Worm (Caenorhabditis elegans): Measurements from ENCODE around the gene F47F2.3.

Gene F47F2.3

DNA sequence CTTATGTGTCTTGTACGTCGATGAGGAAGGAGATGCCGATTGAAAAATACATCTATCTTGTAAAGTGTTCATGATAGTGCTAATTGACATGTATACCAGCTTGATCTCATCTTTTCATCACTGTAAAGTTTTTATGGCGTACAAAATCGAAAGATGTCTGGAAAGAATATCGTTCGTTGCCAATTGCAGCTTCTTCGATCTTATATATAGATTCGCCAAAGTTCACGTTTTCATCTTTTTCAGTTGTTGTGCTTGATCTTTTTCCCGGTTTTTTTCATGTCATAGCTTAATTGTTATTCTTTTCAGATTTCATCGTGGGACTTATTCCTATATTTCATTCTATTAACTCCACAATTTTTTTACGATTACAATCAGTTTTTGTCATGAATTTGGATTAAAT lies 35.9 kb upstream of the F47F2.3 start, which contains the start of gene adt-3:
TSS of gene adt-3 (plus strand) at position 301 of the 400 bp plus-strand sequence.
- no peak for TF ChIP-seq madf-2 (tag; optimal IDR thresholded peaks at IDR 0.05)
- TF ChIP-seq pag-3 (tag; optimal IDR thresholded peaks at IDR 0.05; ENCODE audit: borderline replicate concordance): no peak
- TF ChIP-seq lim-6 (tag; optimal IDR thresholded peaks at IDR 0.05): no peak
- no peak for TF ChIP-seq C08G9.2 (tag; optimal IDR thresholded peaks at IDR 0.05)
- no peak for TF ChIP-seq unc-42 (tag; optimal IDR thresholded peaks at IDR 0.05)
- no peak for TF ChIP-seq odd-2 (tag; optimal IDR thresholded peaks at IDR 0.05)
- TF ChIP-seq ceh-2 (tag; optimal IDR thresholded peaks at IDR 0.05): no peak
- no peak for TF ChIP-seq sox-2 (GFP tag; IDR thresholded peaks at IDR 0.05)
- no peak for TF ChIP-seq ahr-1 (tag; optimal IDR thresholded peaks at IDR 0.05)
- TF ChIP-seq dve-1 (tag; optimal IDR thresholded peaks at IDR 0.05): no peak
- no peak for TF ChIP-seq C38D4.7 (GFP tag; optimal IDR thresholded peaks at IDR 0.05)
- no peak for TF ChIP-seq lin-11 (tag; optimal IDR thresholded peaks at IDR 0.05)
- TF ChIP-seq fkh-10 (GFP tag; optimal IDR thresholded peaks at IDR 0.05): no peak
- no peak for TF ChIP-seq F13H6.1 (tag; optimal IDR thresholded peaks at IDR 0.05)
- no peak for TF ChIP-seq ceh-6 (GFP tag; optimal IDR thresholded peaks at IDR 0.05)
- no peak for TF ChIP-seq fkh-6 (tag; optimal IDR thresholded peaks at IDR 0.05)
- TF ChIP-seq tbx-7 (tag; optimal IDR thresholded peaks at IDR 0.05): no peak

DNA sequence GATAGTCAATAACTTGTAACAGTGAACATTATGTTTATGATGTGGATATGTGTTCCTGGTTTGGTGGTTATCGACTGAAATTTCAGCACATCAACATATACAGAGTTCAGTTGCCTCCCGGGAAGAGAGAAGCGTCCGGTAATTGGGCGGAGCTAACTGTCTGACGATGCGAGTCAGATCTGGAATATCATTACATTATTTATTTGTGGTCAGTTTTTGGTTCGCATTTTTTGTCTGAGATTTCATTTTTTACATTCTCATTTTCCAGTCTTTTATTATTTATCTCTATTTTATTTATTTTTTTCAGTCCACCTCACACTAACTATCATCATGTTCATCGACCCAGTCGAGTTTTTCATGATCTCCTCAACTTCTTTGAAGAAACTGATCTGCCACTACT lies 30.3 kb upstream of the F47F2.3 start, which contains the start of gene T22B2.1:
TSS of gene T22B2.1 (plus strand) at position 301 of the 400 bp plus-strand sequence.
- TF ChIP-seq hlh-8 (tag; optimal IDR thresholded peaks at IDR 0.05) (no peak), F13H6.1 (tag; optimal IDR thresholded peaks at IDR 0.05) (no peak), gmeb-2 (tag; optimal IDR thresholded peaks at IDR 0.05) (no peak), dmd-4 (tag; optimal IDR thresholded peaks at IDR 0.05; ENCODE audit: borderline replicate concordance) (no peak), ceh-9 (tag; optimal IDR thresholded peaks at IDR 0.05) (no peak), C08G9.2 (tag; optimal IDR thresholded peaks at IDR 0.05) (no peak), madf-2 (tag; optimal IDR thresholded peaks at IDR 0.05) (no peak), unc-42 (tag; optimal IDR thresholded peaks at IDR 0.05) (no peak), ztf-16 (tag; optimal IDR thresholded peaks at IDR 0.05) (no peak), fkh-6 (tag; optimal IDR thresholded peaks at IDR 0.05) (no peak), ceh-6 (GFP tag; optimal IDR thresholded peaks at IDR 0.05) (no peak), hlh-6 (tag; optimal IDR thresholded peaks at IDR 0.05) (no peak), pax-1 (tag; optimal IDR thresholded peaks at IDR 0.05) (no peak), fkh-10 (GFP tag; optimal IDR thresholded peaks at IDR 0.05) (no peak), C38D4.7 (GFP tag; optimal IDR thresholded peaks at IDR 0.05) (no peak), unc-55 (GFP tag; optimal IDR thresholded peaks at IDR 0.05) (no peak), dve-1 (tag; optimal IDR thresholded peaks at IDR 0.05) (no peak), elt-2 (tag; optimal IDR thresholded peaks at IDR 0.05) (no peak), odd-2 (tag; optimal IDR thresholded peaks at IDR 0.05) (no peak)

DNA sequence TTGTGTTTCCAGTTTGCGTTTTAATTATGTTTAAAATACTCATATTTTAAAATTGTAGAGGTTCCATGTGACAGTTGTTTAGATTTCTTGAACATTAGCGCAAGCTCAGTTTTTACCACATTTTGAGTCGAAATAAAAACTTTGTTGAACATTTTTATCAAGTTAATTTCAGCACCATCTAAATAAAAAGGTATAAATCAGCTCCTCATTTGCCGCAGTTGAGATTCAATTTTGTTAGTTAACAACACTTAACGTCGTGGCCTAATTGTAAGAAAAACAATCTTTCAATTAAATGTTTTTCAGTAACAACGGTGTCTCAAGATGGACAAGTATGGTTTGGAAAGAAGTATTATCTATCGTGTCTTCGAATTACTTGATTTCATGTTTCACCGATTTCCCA lies 25.3 kb upstream of the F47F2.3 start:
- TF ChIP-seq ttx-3 (tag; optimal IDR thresholded peaks at IDR 0.05): no peak
- TF ChIP-seq pha-4 (tag; optimal IDR thresholded peaks at IDR 0.05): no peak
- no peak for TF ChIP-seq zip-5 (tag; optimal IDR thresholded peaks at IDR 0.05)
- no peak for TF ChIP-seq ceh-2 (tag; optimal IDR thresholded peaks at IDR 0.05)
- TF ChIP-seq Y22D7AL.16 (tag; optimal IDR thresholded peaks at IDR 0.05): no peak
- TF ChIP-seq sox-4 (tag; optimal IDR thresholded peaks at IDR 0.05): no peak
- TF ChIP-seq C08G9.2 (tag; optimal IDR thresholded peaks at IDR 0.05): no peak
- TF ChIP-seq fax-1 (tag; optimal IDR thresholded peaks at IDR 0.05): no peak
- no peak for TF ChIP-seq ama-1 (optimal IDR thresholded peaks at IDR 0.05)
- no peak for TF ChIP-seq ceh-14 (tag; optimal IDR thresholded peaks at IDR 0.05)
- TF ChIP-seq sox-2 (GFP tag; IDR thresholded peaks at IDR 0.05): no peak
- no peak for TF ChIP-seq odd-2 (tag; optimal IDR thresholded peaks at IDR 0.05)
- no peak for TF ChIP-seq rnt-1 (tag; optimal IDR thresholded peaks at IDR 0.05)

DNA sequence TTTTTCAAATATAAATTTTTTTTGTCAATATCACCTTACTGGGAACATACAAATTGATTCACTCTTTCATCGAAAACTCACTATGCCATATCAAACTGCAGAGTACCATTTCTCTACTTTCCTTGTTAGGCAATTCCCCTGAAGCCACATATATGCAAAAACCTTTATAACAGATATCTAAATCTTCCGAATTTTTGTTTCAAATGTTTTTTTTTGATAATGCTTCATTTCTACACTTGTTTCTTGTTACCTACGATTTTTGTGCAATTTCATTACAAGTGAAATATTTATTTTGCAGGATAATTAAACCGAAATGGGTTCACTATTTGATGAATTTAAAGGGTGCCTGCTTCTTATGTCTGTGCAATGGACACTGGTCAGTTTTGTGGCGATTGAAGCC lies 24.6 kb upstream of the F47F2.3 start, which contains the start of gene T22B2.2:
TSS of gene T22B2.2 (plus strand) at position 301 of the 400 bp plus-strand sequence.
- no peak for TF ChIP-seq che-1 (tag; optimal IDR thresholded peaks at IDR 0.05)
